Worm (Caenorhabditis elegans): ENCODE results near the gene Y57G11C.3.
"Not testable (repeated sequence)": the region's sequence is repeated elsewhere in the genome, so short reads cannot be mapped to it uniquely, and the experiment has no call there.

Gene Y57G11C.3

DNA sequence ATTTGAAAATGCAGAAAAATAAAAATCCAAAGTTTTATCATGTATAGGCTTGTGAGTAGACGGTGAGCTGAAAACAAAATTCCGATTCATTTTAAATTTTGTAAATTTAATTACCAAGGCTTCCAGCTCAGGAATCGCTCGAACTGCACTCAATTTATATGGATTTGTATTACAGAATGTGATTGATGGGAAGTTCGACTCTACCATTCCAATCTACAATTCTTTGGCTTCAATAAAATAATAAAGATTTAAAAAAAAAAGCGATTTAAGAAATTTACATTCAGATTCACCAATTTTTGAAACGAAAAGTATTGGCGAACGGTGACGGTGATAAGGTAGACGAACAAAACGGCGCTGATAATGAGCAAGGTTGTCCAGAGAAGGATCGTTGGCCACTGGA lies 2.7 kb downstream of the Y57G11C.3 start:
- TF ChIP-seq nhr-237 (tag; optimal IDR thresholded peaks at IDR 0.05), result no peak
- no peak for TF ChIP-seq nhr-67 (tag; optimal IDR thresholded peaks at IDR 0.05)
- TF ChIP-seq skn-1 (tag; optimal IDR thresholded peaks at IDR 0.05), result no peak
- TF ChIP-seq elt-3 (tag; optimal IDR thresholded peaks at IDR 0.05), result no peak
- TF ChIP-seq nhr-11 (tag; optimal IDR thresholded peaks at IDR 0.05), result no peak
- TF ChIP-seq pqm-1 (tag; optimal IDR thresholded peaks at IDR 0.05), result no peak
- TF ChIP-seq egl-5 (tag; optimal IDR thresholded peaks at IDR 0.05), result no peak
- TF ChIP-seq ama-1 (optimal IDR thresholded peaks at IDR 0.05), result no peak
- TF ChIP-seq fkh-2 (tag; optimal IDR thresholded peaks at IDR 0.05), result no peak
- TF ChIP-seq hmg-11 (tag; optimal IDR thresholded peaks at IDR 0.05), result no peak
- no peak for TF ChIP-seq ceh-28 (tag; optimal IDR thresholded peaks at IDR 0.05)

DNA sequence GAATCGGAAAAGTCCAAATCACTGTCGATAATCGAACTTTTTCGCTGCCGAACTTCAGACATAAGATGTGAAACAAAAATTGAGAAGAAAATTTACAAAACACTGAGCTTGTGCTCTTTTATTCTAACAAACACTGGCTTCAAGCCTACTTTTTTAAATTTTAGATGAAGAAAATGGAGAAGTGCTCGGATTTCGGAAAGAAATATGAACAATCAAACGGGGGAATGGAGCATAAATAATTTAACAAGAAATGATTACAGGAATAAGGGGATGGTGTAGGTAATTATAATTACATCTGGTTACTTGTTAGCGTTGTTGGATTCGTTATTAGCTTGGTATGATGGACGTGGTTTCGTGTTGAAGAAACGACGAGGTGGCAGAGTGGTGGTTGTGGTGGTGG lies 3.3 kb downstream of the Y57G11C.3 start, which contains the start of gene degl-1:
Gene degl-1 (minus strand): TSS at position 101 of the 400 bp plus-strand sequence.
- TF ChIP-seq elt-1 (tag; optimal IDR thresholded peaks at IDR 0.05) (no peak), zag-1 (tag; optimal IDR thresholded peaks at IDR 0.05) (no peak)

DNA sequence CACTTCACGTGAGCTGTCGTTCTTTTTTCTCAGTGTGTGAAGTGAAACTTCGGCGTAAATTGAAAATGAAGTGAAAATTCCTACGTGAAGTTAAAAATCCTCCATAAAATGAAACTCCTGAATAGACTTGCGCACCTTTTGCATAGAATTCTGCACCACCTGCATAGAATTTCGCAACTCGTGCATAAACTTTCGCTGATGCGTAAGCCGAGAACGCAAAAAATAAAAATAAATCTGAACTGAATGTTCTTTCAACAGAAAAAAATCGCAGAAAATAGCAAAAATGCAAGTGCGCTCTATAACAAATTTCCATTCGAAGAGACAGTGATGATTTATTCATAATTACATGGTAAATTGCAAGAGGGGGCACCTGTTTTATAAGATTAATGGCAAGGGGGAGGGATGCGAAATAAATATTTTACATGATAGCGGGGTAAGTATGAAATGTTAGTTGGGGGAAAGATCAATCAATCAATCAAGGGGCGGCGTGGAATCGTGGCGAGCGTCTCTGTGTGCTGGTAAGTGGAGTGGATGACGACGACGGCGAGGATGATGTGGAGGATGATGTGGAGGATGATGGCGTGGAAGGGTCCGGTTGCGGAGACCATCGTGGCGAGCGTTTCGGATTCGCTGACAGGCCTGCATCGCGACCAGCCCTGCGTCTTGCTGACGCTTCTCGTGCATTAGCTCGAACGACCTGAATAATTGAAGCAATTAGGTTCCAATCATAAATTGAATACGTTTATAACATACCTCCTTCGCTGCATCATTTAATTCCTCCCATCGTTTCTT lies 5.5 kb downstream of the Y57G11C.3 start, which contains the start of gene Y57G11C.36:
Gene Y57G11C.36 (minus strand): TSS at position 502 of the 792 bp plus-strand sequence.
- TF ChIP-seq elt-1 (tag; optimal IDR thresholded peaks at IDR 0.05) (no peak), lin-15B (tag; optimal IDR thresholded peaks at IDR 0.05) (peak; percentile 3)

DNA sequence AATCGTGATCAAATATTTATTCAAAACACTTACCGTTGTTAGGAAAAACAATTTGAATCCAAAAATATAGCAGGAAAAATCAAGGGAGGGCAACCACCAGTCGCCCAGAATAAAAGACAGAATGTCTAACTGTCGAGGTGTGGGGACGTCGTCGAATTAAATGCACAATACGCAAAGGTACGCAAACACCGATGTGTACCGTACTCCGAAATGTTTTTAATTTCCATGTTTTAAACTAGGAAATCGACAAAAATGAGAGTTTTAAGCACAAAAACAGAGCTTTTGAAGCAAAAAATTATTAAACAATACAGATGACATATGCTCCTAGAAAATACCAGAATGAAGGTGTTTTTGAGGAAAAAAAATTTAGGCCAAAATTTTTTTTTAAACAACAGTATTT lies 6.5 kb downstream of the Y57G11C.3 start, which contains the start of gene Y57G11C.51:
Gene Y57G11C.51 (minus strand): TSS at position 101 of the 400 bp plus-strand sequence.
- not testable (repeated sequence) for TF ChIP-seq jun-1, nhr-28, skn-1 (tag; optimal IDR thresholded peaks at IDR 0.05)

DNA sequence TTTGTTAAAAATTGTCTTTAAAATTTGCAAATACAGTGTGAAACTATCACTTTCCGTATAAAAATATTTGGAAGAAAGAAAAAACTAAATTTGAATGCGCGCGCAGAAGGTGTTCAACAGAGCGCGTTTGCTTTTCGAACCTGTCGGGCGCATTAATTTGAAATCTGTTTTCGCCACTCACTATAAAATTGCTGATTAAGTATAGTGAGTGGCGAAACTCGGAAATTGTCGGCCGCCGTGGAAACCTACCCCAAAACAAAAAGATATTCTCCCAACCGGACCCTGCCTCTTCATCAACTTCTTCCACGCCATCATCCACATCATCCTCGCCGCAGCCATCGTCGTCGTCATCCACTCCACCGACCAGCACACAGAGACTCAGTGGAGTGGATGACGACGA lies 12.6 kb downstream of the Y57G11C.3 start:
- peak; percentile 38 for TF ChIP-seq snpc-4 (tag; optimal IDR thresholded peaks at IDR 0.05)

DNA sequence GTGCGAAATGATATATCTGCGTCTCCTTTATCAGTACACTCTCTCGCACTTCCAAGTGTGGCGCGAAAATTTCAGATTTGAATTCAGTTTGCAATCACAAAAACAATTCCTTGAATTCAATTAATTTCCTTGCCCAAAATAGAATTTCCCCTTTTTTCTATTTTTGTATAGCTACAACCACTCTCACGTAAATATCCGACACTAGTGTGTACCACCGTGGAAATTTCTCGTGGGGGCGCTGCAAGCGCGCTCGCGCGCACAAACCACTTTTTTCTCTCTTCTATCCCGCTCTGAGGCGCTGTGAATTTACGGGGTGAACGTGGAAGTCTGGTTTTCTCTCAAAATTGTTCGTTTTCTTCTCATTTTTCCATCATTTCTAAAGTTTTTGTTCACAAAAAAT lies 13.5 kb downstream of the Y57G11C.3 start, which contains the start of gene Y57G11C.8:
Gene Y57G11C.8 (plus strand): TSS at position 301 of the 400 bp plus-strand sequence.
- TF ChIP-seq nhr-12 (tag; optimal IDR thresholded peaks at IDR 0.05), result no peak
- no peak for TF ChIP-seq elt-2 (tag; optimal IDR thresholded peaks at IDR 0.05)
- TF ChIP-seq fkh-2 (tag; optimal IDR thresholded peaks at IDR 0.05), result no peak
- no peak for TF ChIP-seq nhr-23 (tag; optimal IDR thresholded peaks at IDR 0.05)
- TF ChIP-seq lsy-12 (tag; optimal IDR thresholded peaks at IDR 0.05), result no peak
- TF ChIP-seq ceh-16 (tag; optimal IDR thresholded peaks at IDR 0.05), result no peak
- TF ChIP-seq egl-27 (tag; optimal IDR thresholded peaks at IDR 0.05), result no peak
- no peak for TF ChIP-seq mdl-1 (tag; optimal IDR thresholded peaks at IDR 0.05)

DNA sequence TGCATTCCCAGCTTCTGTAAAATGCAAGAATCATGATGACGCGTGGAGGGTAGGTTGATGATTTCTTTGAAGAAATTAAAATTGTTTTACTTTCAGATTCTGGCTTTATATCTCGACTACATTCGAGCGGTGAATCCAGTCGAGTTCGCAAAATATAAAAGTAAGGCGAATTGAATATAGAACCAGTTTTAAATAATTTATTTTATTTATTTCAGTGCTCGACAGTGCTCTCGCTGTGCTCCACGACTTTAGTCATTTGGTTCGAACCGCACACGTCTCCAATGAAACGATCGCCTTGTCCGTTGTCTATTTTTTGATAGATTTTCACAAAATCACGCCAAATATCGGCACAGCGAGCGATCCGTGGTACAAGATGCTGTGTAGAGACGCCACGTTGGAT lies 14.2 kb downstream of the Y57G11C.3 start, which contains the start of gene Y57G11C.1130:
Gene Y57G11C.1130 (plus strand): TSS at position 301 of the 400 bp plus-strand sequence.
- TF ChIP-seq nhr-12 (tag; optimal IDR thresholded peaks at IDR 0.05), result no peak

DNA sequence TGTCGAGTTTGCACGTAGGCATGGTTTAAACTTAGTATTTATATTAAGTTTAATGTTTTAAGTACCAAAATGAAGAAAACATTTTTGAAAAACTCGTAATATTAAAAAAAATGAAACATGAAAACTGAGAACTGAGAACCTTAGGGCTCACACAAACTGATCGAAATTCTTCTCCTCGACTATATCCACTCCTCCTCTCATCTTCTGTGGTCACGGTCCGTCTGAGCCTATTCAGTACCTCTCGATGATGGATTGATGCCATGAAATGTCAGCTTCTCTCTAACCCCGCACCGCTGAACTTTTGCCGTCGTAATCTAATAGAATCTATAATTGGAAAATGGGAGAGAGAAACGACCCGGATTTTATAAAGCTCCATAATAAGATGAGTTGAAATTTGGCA lies 16.5 kb downstream of the Y57G11C.3 start, which contains the start of gene nlp-56:
Gene nlp-56 (minus strand): TSS at position 257 of the 400 bp plus-strand sequence.
- TF ChIP-seq pha-4 (tag; optimal IDR thresholded peaks at IDR 0.05) (no peak), daf-12 (tag; optimal IDR thresholded peaks at IDR 0.05) (no peak), nhr-28 (tag; optimal IDR thresholded peaks at IDR 0.05) (no peak), ztf-11 (tag; optimal IDR thresholded peaks at IDR 0.05) (no peak), ztf-4 (tag; optimal IDR thresholded peaks at IDR 0.05) (no peak), egl-5 (tag; optimal IDR thresholded peaks at IDR 0.05) (no peak), mdl-1 (tag; optimal IDR thresholded peaks at IDR 0.05) (no peak), nhr-11 (tag; optimal IDR thresholded peaks at IDR 0.05) (no peak), elt-2 (tag; optimal IDR thresholded peaks at IDR 0.05) (no peak), tbx-2 (tag; optimal IDR thresholded peaks at IDR 0.05) (no peak), nhr-67 (tag; optimal IDR thresholded peaks at IDR 0.05) (no peak), snpc-4 (tag; optimal IDR thresholded peaks at IDR 0.05) (no peak), mml-1 (tag; optimal IDR thresholded peaks at IDR 0.05) (no peak), nhr-12 (tag; optimal IDR thresholded peaks at IDR 0.05) (no peak), ama-1 (optimal IDR thresholded peaks at IDR 0.05) (no peak)
